Fruit fly (Drosophila melanogaster) whole organism, embryonic: Measurements from ENCODE around the gene Sbds.

ENCODE experiments used
- Adf1 ChIP-seq: fragments of 200-800 bp; sonication (Bioruptor generic); IDR thresholded peaks from 2 replicates; pipeline ENCODE4 v1.3.6; 2022; ENCODE audit warnings: missing biosample characterization, missing genetic modification characterization
- Atf6 ChIP-seq: fragments of 200-800 bp; sonication (Bioruptor generic); IDR thresholded peaks from 2 replicates; pipeline ENCODE4 v1.3.6; 2022; ENCODE audit warnings: missing biosample characterization, missing genetic modification characterization
- Bgb ChIP-seq: fragments of 200-800 bp; sonication (Bioruptor generic); IDR thresholded peaks from 2 replicates; pipeline ENCODE4 v1.3.6; 2022; ENCODE audit warnings: missing biosample characterization, missing genetic modification characterization; ENCODE audit not compliant: partially characterized antibody
- CG10274 ChIP-seq: fragments of 200-800 bp; sonication (Bioruptor generic); optimal IDR thresholded peaks from 3 replicates; lab custom pipeline; 2017; ENCODE audit warnings: missing biosample characterization, mild to moderate bottlenecking, missing genetic modification characterization
- CG10543 ChIP-seq: fragments of 200-800 bp; sonication (Bioruptor generic); optimal IDR thresholded peaks from 3 replicates; lab custom pipeline; 2017; ENCODE audit warnings: missing biosample characterization, mild to moderate bottlenecking, missing genetic modification characterization, moderate library complexity
- CG10565 ChIP-seq: fragments of 200-800 bp; sonication (Bioruptor generic); optimal IDR thresholded peaks from 3 replicates; lab custom pipeline; 2016; ENCODE audit warnings: missing biosample characterization, mild to moderate bottlenecking, missing genetic modification characterization
- CG11456 ChIP-seq: fragments of 200-800 bp; sonication (Bioruptor generic); IDR thresholded peaks from 3 replicates; pipeline ENCODE4 v1.3.6; 2022; ENCODE audit warnings: missing biosample characterization, missing genetic modification characterization
- CG11723 ChIP-seq: fragments of 200-800 bp; sonication (Bioruptor generic); optimal IDR thresholded peaks from 2 replicates; lab custom pipeline; 2017; ENCODE audit warnings: missing biosample characterization, mild to moderate bottlenecking, missing genetic modification characterization
- CG12071 ChIP-seq: fragments of 200-800 bp; sonication (Bioruptor generic); optimal IDR thresholded peaks from 3 replicates; lab custom pipeline; 2018; ENCODE audit warnings: missing biosample characterization, mild to moderate bottlenecking, missing genetic modification characterization
- CG12391 ChIP-seq: fragments of 200-800 bp; sonication (Bioruptor generic); optimal IDR thresholded peaks from 3 replicates; lab custom pipeline; 2018; ENCODE audit warnings: missing biosample characterization, mild to moderate bottlenecking, missing genetic modification characterization, moderate library complexity
- CG12769 ChIP-seq: fragments of 200-800 bp; sonication (Bioruptor generic); optimal IDR thresholded peaks from 2 replicates; lab custom pipeline; 2019; ENCODE audit warnings: missing biosample characterization, mild to moderate bottlenecking, missing genetic modification characterization, moderate library complexity
- CG13287 ChIP-seq: fragments of 200-800 bp; sonication (Bioruptor generic); IDR thresholded peaks from 2 replicates; pipeline ENCODE4 v1.3.6; 2022; ENCODE audit warnings: missing biosample characterization, missing genetic modification characterization; ENCODE audit not compliant: partially characterized antibody
- CG13624 ChIP-seq: fragments of 200-800 bp; sonication (Bioruptor generic); optimal IDR thresholded peaks from 2 replicates; lab custom pipeline; 2016; ENCODE audit warnings: missing biosample characterization, missing genetic modification characterization
- CG13894 ChIP-seq: fragments of 200-800 bp; sonication (Bioruptor generic); optimal IDR thresholded peaks from 3 replicates; lab custom pipeline; 2018; ENCODE audit warnings: missing biosample characterization, mild to moderate bottlenecking, missing genetic modification characterization, moderate library complexity
- CG15073 ChIP-seq: fragments of 200-800 bp; sonication (Bioruptor generic); optimal IDR thresholded peaks from 2 replicates; lab custom pipeline; 2016; ENCODE audit warnings: missing biosample characterization, missing genetic modification characterization
- CG2199 ChIP-seq: fragments of 200-800 bp; sonication (Bioruptor generic); IDR thresholded peaks from 3 replicates; pipeline ENCODE4 v1.3.6; 2022; ENCODE audit warnings: missing biosample characterization, missing genetic modification characterization
- CG32532 ChIP-seq: fragments of 200-800 bp; sonication (Bioruptor generic); IDR thresholded peaks from 2 replicates; pipeline ENCODE4 v1.3.6; 2022; ENCODE audit warnings: missing biosample characterization, missing genetic modification characterization
- CG32772 ChIP-seq: fragments of 200-800 bp; sonication (Bioruptor generic); IDR thresholded peaks from 2 replicates; pipeline ENCODE4 v1.3.6; 2022; ENCODE audit warnings: missing biosample characterization, missing genetic modification characterization
- CG34224 ChIP-seq: fragments of 200-800 bp; sonication (Bioruptor generic); IDR thresholded peaks from 3 replicates; pipeline ENCODE4 v1.3.6; 2022; ENCODE audit warnings: missing biosample characterization, missing genetic modification characterization; ENCODE audit not compliant: partially characterized antibody
- CG4282 ChIP-seq: fragments of 200-800 bp; sonication (Bioruptor generic); optimal IDR thresholded peaks from 2 replicates; lab custom pipeline; 2016; ENCODE audit warnings: missing biosample characterization, missing genetic modification characterization
- CG5953 ChIP-seq: fragments of 200-800 bp; sonication (Bioruptor generic); IDR thresholded peaks from 2 replicates; pipeline ENCODE4 v1.3.6; 2022; ENCODE audit warnings: missing biosample characterization, missing genetic modification characterization
- CG6813 ChIP-seq: fragments of 200-800 bp; sonication (Bioruptor generic); optimal IDR thresholded peaks from 2 replicates; lab custom pipeline; 2017; ENCODE audit warnings: missing biosample characterization, missing genetic modification characterization, mild to moderate bottlenecking, moderate library complexity, missing genetic modification reagents
- CG7745 ChIP-seq: fragments of 200-800 bp; sonication (Bioruptor generic); optimal IDR thresholded peaks from 2 replicates; lab custom pipeline; 2018; ENCODE audit warnings: missing biosample characterization, mild to moderate bottlenecking, missing genetic modification characterization, moderate library complexity
- CG8290 ChIP-seq, 3 experiments: fragments of 200-800 bp; sonication (Bioruptor generic); optimal IDR thresholded peaks; 2 replicates each; lab custom pipeline; 2016 to 2019; ENCODE audit warnings: missing biosample characterization in 3 of 3, missing genetic modification characterization in 3 of 3, mild to moderate bottlenecking in 2 of 3, moderate library complexity in 1 of 3
- CrebB ChIP-seq: fragments of 200-800 bp; sonication (Bioruptor generic); optimal IDR thresholded peaks from 3 replicates; lab custom pipeline; 2018; ENCODE audit warnings: missing biosample characterization, mild to moderate bottlenecking, missing genetic modification characterization
- Deaf1 ChIP-seq: fragments of 200-800 bp; optimal IDR thresholded peaks from 3 replicates; lab custom pipeline; 2019; ENCODE audit warnings: missing biosample characterization, mild to moderate bottlenecking, missing genetic modification characterization, moderate library complexity
- Fer1 ChIP-seq: fragments of 200-800 bp; sonication (Bioruptor generic); optimal IDR thresholded peaks from 2 replicates; lab custom pipeline; 2017; ENCODE audit warnings: missing biosample characterization, mild to moderate bottlenecking, missing genetic modification characterization
- HmgD ChIP-seq: fragments of 200-800 bp; sonication (Bioruptor generic); optimal IDR thresholded peaks from 3 replicates; lab custom pipeline; 2016; ENCODE audit warnings: missing biosample characterization, missing genetic modification characterization
- Hr39 ChIP-seq: fragments of >200 bp; optimal IDR thresholded peaks from 2 replicates; lab custom pipeline; 2017
- Jarid2 ChIP-seq: fragments of 200-800 bp; sonication (Bioruptor generic); optimal IDR thresholded peaks from 3 replicates; lab custom pipeline; 2017; ENCODE audit warnings: mild to moderate bottlenecking, missing biosample characterization, missing genetic modification reagents, missing genetic modification characterization
- Med ChIP-seq: fragments of 200-800 bp; sonication (Bioruptor generic); peaks from one replicate; lab custom pipeline; 2016; ENCODE audit warnings: missing biosample characterization, missing genetic modification characterization, mild to moderate bottlenecking, inconsistent platforms, moderate library complexity
- chinmo ChIP-seq: fragments of 200-800 bp; sonication (Bioruptor generic); IDR thresholded peaks from 4 replicates; pipeline ENCODE4 v1.3.6; 2022; ENCODE audit warnings: missing biosample characterization, missing genetic modification characterization; ENCODE audit not compliant: partially characterized antibody
- ham ChIP-seq: fragments of 200-800 bp; sonication (Bioruptor generic); IDR thresholded peaks from 2 replicates; pipeline ENCODE4 v1.3.6; 2022; ENCODE audit warnings: missing biosample characterization, missing genetic modification characterization
- hkb ChIP-seq, 2 experiments: fragments of 200-800 bp in 1 of 2; fragments of >200 bp in 1 of 2; sonication (Bioruptor generic) in 1 of 2; IDR thresholded peaks in 1 of 2; optimal IDR thresholded peaks in 1 of 2; 2 replicates each; pipeline versions ENCODE4 v1.3.6 to Lab custom; 2017 to 2022; ENCODE audit warnings: missing biosample characterization in 1 of 2, missing genetic modification characterization in 1 of 2
- kay ChIP-seq: fragments of 200-800 bp; sonication (Bioruptor generic); optimal IDR thresholded peaks from 2 replicates; lab custom pipeline; 2016; ENCODE audit warnings: missing biosample characterization, missing genetic modification characterization
- mirr ChIP-seq: fragments of 200-800 bp; sonication (Bioruptor generic); optimal IDR thresholded peaks from 3 replicates; lab custom pipeline; 2018; ENCODE audit warnings: missing biosample characterization, mild to moderate bottlenecking, missing genetic modification characterization
- nerfin-2 ChIP-seq: fragments of 200-800 bp; sonication (Bioruptor generic); IDR thresholded peaks from 2 replicates; pipeline ENCODE4 v1.3.6; 2022; ENCODE audit warnings: missing biosample characterization, missing genetic modification characterization; ENCODE audit not compliant: partially characterized antibody
- pan ChIP-seq, 4 experiments: fragments of >200 bp in 3 of 4; fragments of 200-800 bp in 1 of 4; sonication (Bioruptor generic) in 1 of 4; optimal IDR thresholded peaks in 3 of 4; IDR thresholded peaks in 1 of 4; 2 replicates each; pipeline versions ENCODE4 v1.3.6 to Lab custom; 2017 to 2022; ENCODE audit warnings: missing biosample characterization in 2 of 4, missing genetic modification characterization in 2 of 4, mixed read lengths in 1 of 4
- run ChIP-seq: fragments of 200-800 bp; sonication (Bioruptor generic); optimal IDR thresholded peaks from 3 replicates; lab custom pipeline; 2018; ENCODE audit warnings: missing biosample characterization, mild to moderate bottlenecking, missing genetic modification characterization
- scrt ChIP-seq: fragments of 200-800 bp; sonication (Bioruptor generic); optimal IDR thresholded peaks from 2 replicates; lab custom pipeline; 2018; ENCODE audit warnings: missing biosample characterization, mild to moderate bottlenecking, missing genetic modification characterization, moderate library complexity
- sd ChIP-seq: fragments of 200-800 bp; sonication (Bioruptor generic); optimal IDR thresholded peaks from 3 replicates; lab custom pipeline; 2018; ENCODE audit warnings: missing biosample characterization, mild to moderate bottlenecking, missing genetic modification characterization, moderate library complexity
- shn ChIP-seq: fragments of 200-800 bp; sonication (Bioruptor generic); optimal IDR thresholded peaks from 3 replicates; lab custom pipeline; 2016; ENCODE audit warnings: missing biosample characterization, missing genetic modification characterization
- slp2 ChIP-seq: fragments of 200-800 bp; sonication (Bioruptor generic); optimal IDR thresholded peaks from 2 replicates; lab custom pipeline; 2016; ENCODE audit warnings: missing biosample characterization, missing genetic modification characterization
- stwl ChIP-seq: fragments of 200-800 bp; sonication (Bioruptor generic); optimal IDR thresholded peaks from 3 replicates; lab custom pipeline; 2018; ENCODE audit warnings: missing biosample characterization, mild to moderate bottlenecking, missing genetic modification characterization, moderate library complexity
- tgo ChIP-seq: fragments of 200-800 bp; sonication (Bioruptor generic); IDR thresholded peaks from 3 replicates; pipeline ENCODE4 v1.3.6; 2022; ENCODE audit warnings: missing biosample characterization, missing genetic modification characterization
- z ChIP-seq: fragments of 200-800 bp; sonication (Bioruptor generic); IDR thresholded peaks from 3 replicates; pipeline ENCODE4 v1.3.6; 2022; ENCODE audit warnings: missing biosample characterization, missing genetic modification characterization

Gene Sbds

dm6 chr3L:6708995-6709606 lies 43.6 kb upstream of the Sbds start (continued):
- TF ChIP-seq run (tag; lab: Kevin White, UChicago) = peak; percentile 47
- TF ChIP-seq ham (GFP tag; lab: Robert Waterston, UW) = peak; percentile 80
- peak; percentile 44 for TF ChIP-seq kay (GFP tag; lab: Kevin White, UChicago)
- TF ChIP-seq Med (GFP tag; lab: Kevin White, UChicago) = peak; percentile 97
- peak; percentile 97 for TF ChIP-seq CG2199 (GFP tag; lab: Robert Waterston, UW)
- TF ChIP-seq CG5953 = peak; percentile 64; the same call in 1 of the 2 replicates
- no peak for TF ChIP-seq hkb (optimal IDR thresholded peaks at IDR 0.05; lab: Kevin White, UChicago)
- peak; percentile 87 for TF ChIP-seq hkb (GFP tag; IDR thresholded peaks at IDR 0.05; lab: Robert Waterston, UW)
- peak; percentile 2 for TF ChIP-seq CG10565
- TF ChIP-seq CG32772 (GFP tag; lab: Robert Waterston, UW) = peak; percentile 78
- no peak for TF ChIP-seq CG4282 (GFP tag; lab: Kevin White, UChicago)
- peak; percentile 94 for TF ChIP-seq CG32532 (GFP tag; lab: Robert Waterston, UW)
- TF ChIP-seq Hr39 (lab: Kevin White, UChicago) = no peak
- TF ChIP-seq Fer1 (GFP tag; lab: Kevin White, UChicago) = peak; percentile 93
- TF ChIP-seq stwl = peak; percentile 61
- TF ChIP-seq slp2 (GFP tag; lab: Kevin White, UChicago) = peak; percentile 80
- no peak for TF ChIP-seq nerfin-2 (GFP tag; lab: Robert Waterston, UW)
- peak; percentile 83 for TF ChIP-seq CrebB
- peak; percentile 75 for TF ChIP-seq CG12391 (tag; lab: Kevin White, UChicago)
- no peak for TF ChIP-seq CG15073
- TF ChIP-seq CG10274 (GFP tag; lab: Kevin White, UChicago) = peak; percentile 80
- TF ChIP-seq CG11456 (GFP tag; lab: Robert Waterston, UW) = peak; percentile 96
- TF ChIP-seq, all 482 proteins: peak for 380

dm6 chr3L:6719392-6719889 lies 33.3 kb upstream of the Sbds start, which contains the start of gene ple:
Gene ple (minus strand): TSS chr3L:6719525.
- TF ChIP-seq chinmo (GFP tag; lab: Robert Waterston, UW) = peak; percentile 93
- TF ChIP-seq hkb (optimal IDR thresholded peaks at IDR 0.05; lab: Kevin White, UChicago) = no peak
- 0 out of 2 replicates have a peak, but pooled peaks have one; percentile 9 for TF ChIP-seq hkb (GFP tag; IDR thresholded peaks at IDR 0.05; lab: Robert Waterston, UW)
- TF ChIP-seq z (GFP tag; lab: Robert Waterston, UW) = peak; percentile 31; the same call in 1 of the 3 replicates
- peak; percentile 94 for TF ChIP-seq CG13894
- peak; percentile 10 for TF ChIP-seq CG12071 (GFP tag; lab: Kevin White, UChicago)
- TF ChIP-seq HmgD (GFP tag; lab: Kevin White, UChicago) = no peak
- TF ChIP-seq Atf6 = 0 out of 2 replicates have a peak, but pooled peaks have one; percentile 7
- no peak for TF ChIP-seq CG11723 (GFP tag; lab: Kevin White, UChicago)
- peak; percentile 1 for TF ChIP-seq Jarid2
- no peak for TF ChIP-seq tgo
- TF ChIP-seq CG7745 (tag; lab: Kevin White, UChicago) = no peak
- TF ChIP-seq CG10543 = peak; percentile 11
- TF ChIP-seq CG13287 (GFP tag; lab: Robert Waterston, UW) = peak; percentile 24; the same call in 1 of the 2 replicates
- TF ChIP-seq Bgb = peak; percentile 17; the same call in 1 of the 2 replicates
- TF ChIP-seq CG13624 (GFP tag; lab: Kevin White, UChicago) = no peak
- TF ChIP-seq sd (tag; lab: Kevin White, UChicago) = peak; percentile 63
- peak; percentile 16 for TF ChIP-seq CG6813
- no peak for TF ChIP-seq CG8290 (GFP tag; optimal IDR thresholded peaks at IDR 0.05; lab: Kevin White, UChicago)
- TF ChIP-seq CG8290 (tag; optimal IDR thresholded peaks at IDR 0.05; lab: Kevin White, UChicago) = peak in 1 of 2 experiments; percentile 23
- no peak for TF ChIP-seq pan (optimal IDR thresholded peaks at IDR 0.05; lab: Kevin White, UChicago)
- no peak for TF ChIP-seq pan (GFP tag; optimal IDR thresholded peaks at IDR 0.05 in 1 of 2, IDR thresholded peaks at IDR 0.05 in 1 of 2)
- TF ChIP-seq scrt (GFP tag; lab: Kevin White, UChicago) = peak; percentile 52
- TF ChIP-seq Deaf1 = peak; percentile 96
- peak; percentile 20 for TF ChIP-seq shn (GFP tag; lab: Kevin White, UChicago)
- TF ChIP-seq CG34224 (GFP tag; lab: Robert Waterston, UW) = 0 out of 3 replicates have a peak, but pooled peaks have one; percentile 42
- TF ChIP-seq CG12769 = peak; percentile 32
- 0 out of 2 replicates have a peak, but pooled peaks have one; percentile 21 for TF ChIP-seq Adf1 (GFP tag; lab: Robert Waterston, UW)
- TF ChIP-seq mirr (GFP tag; lab: Kevin White, UChicago) = peak; percentile 21
